Fruit fly (Drosophila melanogaster): ENCODE results near the gene CG14075.
A peak's percentile ranks its signal among the peaks of the same experiment; 100 is the strongest.

The CG14075 gene

DNA sequence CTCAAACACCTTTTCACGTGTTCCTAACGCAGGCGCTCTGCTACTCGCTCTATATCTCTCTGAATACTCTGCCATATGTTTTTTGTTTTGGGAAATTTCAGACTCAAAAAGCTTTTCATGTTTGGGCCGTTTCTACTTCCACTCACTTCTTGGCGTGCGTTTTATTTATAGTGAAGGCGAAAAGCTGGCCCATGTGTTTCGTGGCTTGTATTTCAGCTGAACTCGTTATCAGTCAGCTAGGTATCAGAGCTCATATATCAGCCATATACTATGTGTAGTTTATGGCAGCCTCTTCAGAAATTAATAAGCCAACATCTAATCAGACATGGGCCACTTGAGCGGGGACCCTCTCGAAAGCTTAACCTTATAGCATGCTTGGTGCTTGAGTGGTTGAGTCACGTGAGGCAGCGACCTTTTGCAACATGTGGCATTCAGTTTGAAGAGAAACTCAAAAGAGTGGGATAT, 9.8 kb downstream of the CG14075 start (continued):
- TF ChIP-seq lilli (GFP tag; optimal IDR thresholded peaks at IDR 0.05) (no peak), CG13624 (GFP tag; optimal IDR thresholded peaks at IDR 0.05) (peak; percentile 19), ci (GFP tag; IDR thresholded peaks at IDR 0.05) (peak; percentile 34; the same call in 1 of the 3 replicates), CG33557 (GFP tag; optimal IDR thresholded peaks at IDR 0.05) (no peak), sima (GFP tag; optimal IDR thresholded peaks at IDR 0.05) (no peak), exex (tag; optimal IDR thresholded peaks at IDR 0.05) (peak; percentile 92), CG34376 (GFP tag; optimal IDR thresholded peaks at IDR 0.05) (peak; percentile 81), Fer3 (tag; optimal IDR thresholded peaks at IDR 0.05) (no peak), Awh (GFP tag; IDR thresholded peaks at IDR 0.05) (no peak), zfh1 (GFP tag; IDR thresholded peaks at IDR 0.05) (no peak)

DNA sequence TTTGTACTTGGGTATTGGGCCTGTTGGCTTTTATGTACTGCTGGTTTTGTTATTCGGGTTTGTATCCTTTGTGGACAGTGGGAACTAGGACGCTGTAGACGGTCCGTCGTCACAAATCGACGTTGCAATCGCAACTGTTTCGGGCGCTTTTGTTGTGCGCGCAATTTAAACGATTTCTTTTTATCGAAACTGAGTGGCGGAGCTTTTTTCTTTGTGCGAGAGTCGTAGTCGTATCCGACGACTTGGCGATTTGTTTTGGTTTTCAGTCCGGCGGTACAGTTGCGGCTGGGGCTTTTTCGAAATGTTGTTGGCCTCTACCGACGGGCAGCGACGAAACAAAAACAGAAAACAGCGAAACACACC, 10.9 kb downstream of the CG14075 start:
- TF ChIP-seq wdn (GFP tag; IDR thresholded peaks at IDR 0.05) (peak; percentile 77), CG9876 (GFP tag; optimal IDR thresholded peaks at IDR 0.05) (no peak), kni (GFP tag; optimal IDR thresholded peaks at IDR 0.05) (no peak), amos (GFP tag; IDR thresholded peaks at IDR 0.05; ENCODE audit: partially characterized antibody) (peak; percentile 42; the same call in 1 of the 2 replicates), chinmo (GFP tag; IDR thresholded peaks at IDR 0.05; ENCODE audit: partially characterized antibody) (peak; percentile 93; the same call in 3 of the 4 replicates), CG16779 (GFP tag; IDR thresholded peaks at IDR 0.05) (0 out of 2 replicates have a peak, but pooled peaks have one; percentile 57), CG11456 (GFP tag; IDR thresholded peaks at IDR 0.05) (no peak), CG10543 (GFP tag; optimal IDR thresholded peaks at IDR 0.05) (peak; percentile 13), abd-A (tag; optimal IDR thresholded peaks at IDR 0.05) (peak; percentile 13), mirr (GFP tag; optimal IDR thresholded peaks at IDR 0.05) (no peak), unc-4 (GFP tag; IDR thresholded peaks at IDR 0.05; ENCODE audit: partially characterized antibody) (0 out of 2 replicates have a peak, but pooled peaks have one; percentile 24), fru (optimal IDR thresholded peaks at IDR 0.05) (no peak), Oli (tag; optimal IDR thresholded peaks at IDR 0.05) (no peak), CG4360 (GFP tag; IDR thresholded peaks at IDR 0.05) (no peak), CG15011 (GFP tag; optimal IDR thresholded peaks at IDR 0.05) (no peak), bbx (GFP tag; IDR thresholded peaks at IDR 0.05; ENCODE audit: partially characterized antibody) (peak; percentile 27; the same call in 1 of the 2 replicates), chif (GFP tag; optimal IDR thresholded peaks at IDR 0.05) (no peak), nmo (GFP tag; optimal IDR thresholded peaks at IDR 0.05) (no peak), sd (tag; optimal IDR thresholded peaks at IDR 0.05) (peak; percentile 12), CG13894 (tag; optimal IDR thresholded peaks at IDR 0.05) (peak; percentile 32), CG8388 (GFP tag; optimal IDR thresholded peaks at IDR 0.05) (no peak), Antp (GFP tag; optimal IDR thresholded peaks at IDR 0.05) (no peak), CG7372 (GFP tag; IDR thresholded peaks at IDR 0.05) (peak; percentile 28; the same call in 1 of the 2 replicates), CG4282 (GFP tag; optimal IDR thresholded peaks at IDR 0.05) (no peak), ara (GFP tag; IDR thresholded peaks at IDR 0.05) (0 out of 2 replicates have a peak, but pooled peaks have one; percentile 25), Sox102F (GFP tag; optimal IDR thresholded peaks at IDR 0.05) (no peak), CG7745 (tag; optimal IDR thresholded peaks at IDR 0.05) (no peak), Dp (GFP tag; optimal IDR thresholded peaks at IDR 0.05) (peak; percentile 21), otp (GFP tag; IDR thresholded peaks at IDR 0.05) (0 out of 3 replicates have a peak, but pooled peaks have one; percentile 4), Scr (GFP tag; IDR thresholded peaks at IDR 0.05; ENCODE audit: partially characterized antibody) (0 out of 2 replicates have a peak, but pooled peaks have one; percentile 9), CG11560 (tag; IDR thresholded peaks at IDR 0.05) (no peak), CG8089 (GFP tag; optimal IDR thresholded peaks at IDR 0.05) (no peak), Mad (GFP tag; optimal IDR thresholded peaks at IDR 0.05) (no peak), so (GFP tag; IDR thresholded peaks at IDR 0.05) (no peak), CTCF (GFP tag; optimal IDR thresholded peaks at IDR 0.05) (peak; percentile 51), CG3163 (GFP tag; optimal IDR thresholded peaks at IDR 0.05) (no peak), hkb (optimal IDR thresholded peaks at IDR 0.05) (no peak), hkb (GFP tag; IDR thresholded peaks at IDR 0.05) (no peak), HLH3B (GFP tag; IDR thresholded peaks at IDR 0.05) (no peak), CG1792 (GFP tag; optimal IDR thresholded peaks at IDR 0.05) (no peak), Blimp-1 (GFP tag; optimal IDR thresholded peaks at IDR 0.05) (no peak)
